Worm (Caenorhabditis elegans): ENCODE measurements around the gene Y57G11C.3.

ce11 chrIV:14760845-14761244, 7.2 kb upstream of the Y57G11C.3 start, which contains the start of gene ptp-5.2:
- TF ChIP-seq him-1 (tag; optimal IDR thresholded peaks at IDR 0.05) (no peak), dao-5 (tag; optimal IDR thresholded peaks at IDR 0.05) (no peak), W03F9.2 (tag; optimal IDR thresholded peaks at IDR 0.05) (no peak)
